Worm (Caenorhabditis elegans) whole organism, L2 larva: ENCODE data around the gene ptp-5.2.

Experiments used
- F13H6.1 ChIP-seq: sonication (generic microtip); optimal IDR thresholded peaks from 2 replicates; lab custom pipeline; 2016; ENCODE audit warnings: missing genetic modification characterization, missing compliant biosample characterization
- aly-2 ChIP-seq: fragments of 150-350 bp; optimal IDR thresholded peaks from 2 replicates; lab custom pipeline; 2014; ENCODE audit warnings: missing biosample characterization, missing genetic modification characterization
- nhr-6 ChIP-seq: fragments of 150-350 bp; optimal IDR thresholded peaks from 2 replicates; lab custom pipeline; 2014; ENCODE audit warnings: missing biosample characterization, missing genetic modification characterization
- unc-39 ChIP-seq: fragments of 150-350 bp; optimal IDR thresholded peaks from 2 replicates; lab custom pipeline; 2014; ENCODE audit warnings: missing biosample characterization, missing genetic modification characterization
- zag-1 ChIP-seq: fragments of 150-350 bp; optimal IDR thresholded peaks from 2 replicates; lab custom pipeline; 2014; ENCODE audit warnings: missing biosample characterization, missing genetic modification characterization
- ztf-11 ChIP-seq: sonication (generic microtip); optimal IDR thresholded peaks from 2 replicates; lab custom pipeline; 2017; ENCODE audit warnings: missing biosample characterization, missing genetic modification characterization

DNA sequence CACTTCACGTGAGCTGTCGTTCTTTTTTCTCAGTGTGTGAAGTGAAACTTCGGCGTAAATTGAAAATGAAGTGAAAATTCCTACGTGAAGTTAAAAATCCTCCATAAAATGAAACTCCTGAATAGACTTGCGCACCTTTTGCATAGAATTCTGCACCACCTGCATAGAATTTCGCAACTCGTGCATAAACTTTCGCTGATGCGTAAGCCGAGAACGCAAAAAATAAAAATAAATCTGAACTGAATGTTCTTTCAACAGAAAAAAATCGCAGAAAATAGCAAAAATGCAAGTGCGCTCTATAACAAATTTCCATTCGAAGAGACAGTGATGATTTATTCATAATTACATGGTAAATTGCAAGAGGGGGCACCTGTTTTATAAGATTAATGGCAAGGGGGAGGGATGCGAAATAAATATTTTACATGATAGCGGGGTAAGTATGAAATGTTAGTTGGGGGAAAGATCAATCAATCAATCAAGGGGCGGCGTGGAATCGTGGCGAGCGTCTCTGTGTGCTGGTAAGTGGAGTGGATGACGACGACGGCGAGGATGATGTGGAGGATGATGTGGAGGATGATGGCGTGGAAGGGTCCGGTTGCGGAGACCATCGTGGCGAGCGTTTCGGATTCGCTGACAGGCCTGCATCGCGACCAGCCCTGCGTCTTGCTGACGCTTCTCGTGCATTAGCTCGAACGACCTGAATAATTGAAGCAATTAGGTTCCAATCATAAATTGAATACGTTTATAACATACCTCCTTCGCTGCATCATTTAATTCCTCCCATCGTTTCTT lies 12.7 kb upstream of the ptp-5.2 start, which contains the start of gene Y57G11C.36:
- no peak for TF ChIP-seq aly-2 (tag; lab: Kevin White, UChicago)
- no peak for TF ChIP-seq nhr-6
- TF ChIP-seq zag-1 (tag; lab: Kevin White, UChicago), result no peak
- no peak for TF ChIP-seq ztf-11 (tag; lab: Kevin White, UChicago)
- TF ChIP-seq F13H6.1 (tag; lab: Kevin White, UChicago), result no peak
- TF ChIP-seq unc-39 (tag; lab: Kevin White, UChicago), result no peak
